Worm (Caenorhabditis elegans): Measurements from ENCODE around the gene ZK84.1.

- TF ChIP-seq him-1 (tag; optimal IDR thresholded peaks at IDR 0.05): no peak
- TF ChIP-seq dao-5 (tag; optimal IDR thresholded peaks at IDR 0.05): no peak
These were observed 8.2 kb downstream of the ZK84.1 start for ce11 chrII:6028594-6029141.
